Worm (Caenorhabditis elegans): ENCODE data around the gene B0457.2.

Gene B0457.2

DNA sequence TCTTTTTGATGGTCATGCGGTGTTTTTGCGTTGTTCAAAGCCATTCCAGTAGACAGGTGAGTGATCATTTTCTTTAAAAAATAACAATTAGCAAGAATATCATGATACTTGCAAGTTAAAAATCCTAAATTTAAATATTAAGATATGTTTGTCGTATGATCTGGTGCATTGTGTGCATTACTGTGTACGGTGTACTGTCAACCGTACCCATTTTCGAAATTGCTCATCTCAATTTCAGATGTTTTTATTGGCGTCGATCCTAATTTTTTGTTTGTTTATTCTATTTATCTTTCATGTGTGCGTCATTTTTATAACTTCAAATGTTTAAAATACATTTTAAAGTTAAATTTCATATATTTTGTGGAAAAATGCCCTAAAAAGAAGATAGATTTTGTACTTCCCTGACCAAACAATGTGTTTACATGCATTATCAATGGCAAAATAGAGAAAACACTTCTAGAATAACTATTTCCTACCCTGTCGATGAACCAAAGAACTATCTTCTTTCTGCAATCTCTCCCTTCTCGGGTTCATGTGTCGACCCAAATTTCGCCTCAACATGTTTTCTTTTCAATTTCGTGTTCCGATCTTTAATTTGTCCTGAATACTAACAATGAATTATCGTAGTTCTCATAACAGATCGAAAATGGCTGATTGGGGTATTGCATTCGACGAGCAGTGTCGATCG lies 41.9 kb downstream of the B0457.2 start, which contains the start of the genes T07D4.5 and ddx-19 (continued):
- peak; percentile 75 for TF ChIP-seq mes-2 (tag; optimal IDR thresholded peaks at IDR 0.05; ENCODE audit: poor library complexity, severe bottlenecking)
- no peak for TF ChIP-seq mxl-2 (GFP tag; conservative IDR thresholded peaks at IDR 0.05)
- no peak for TF ChIP-seq Y5F2A.4 (GFP tag; optimal IDR thresholded peaks at IDR 0.05)
- TF ChIP-seq fkh-10 (GFP tag; optimal IDR thresholded peaks at IDR 0.05), result no peak
- TF ChIP-seq daf-16 (GFP tag; optimal IDR thresholded peaks at IDR 0.05), result no peak
- peak; percentile 41 for TF ChIP-seq daf-16 (tag; optimal IDR thresholded peaks at IDR 0.05)
- TF ChIP-seq ceh-20 (GFP tag; IDR thresholded peaks at IDR 0.05), result no peak
- TF ChIP-seq unc-62 (GFP tag; optimal IDR thresholded peaks at IDR 0.05 in 1 of 2), result no peak
- no peak for TF ChIP-seq unc-62 (tag; optimal IDR thresholded peaks at IDR 0.05)
- TF ChIP-seq madf-5 (GFP tag; IDR thresholded peaks at IDR 0.05), result no peak
- no peak for TF ChIP-seq set-16 (GFP tag; IDR thresholded peaks at IDR 0.05)
- TF ChIP-seq dmd-8 (GFP tag; IDR thresholded peaks at IDR 0.05), result no peak

ce11 chrII:8883559-8883958 lies 42.8 kb downstream of the B0457.2 start, which contains the start of gene rha-1:
rha-1 (minus strand) TSS chrII:8883659.
- TF ChIP-seq dmd-9 (GFP tag; IDR thresholded peaks at IDR 0.05), result no peak

- TF ChIP-seq egl-43 (GFP tag; IDR thresholded peaks at IDR 0.05), result 0 out of 2 replicates have a peak, but pooled peaks have one; percentile 49
- TF ChIP-seq ztf-11 (tag; optimal IDR thresholded peaks at IDR 0.05), result no peak
- no peak for TF ChIP-seq lin-1 (GFP tag; IDR thresholded peaks at IDR 0.05)
- TF ChIP-seq ama-1 (optimal IDR thresholded peaks at IDR 0.05), result no peak
- 0 out of 2 replicates have a peak, but pooled peaks have one; percentile 26 for TF ChIP-seq arid-1 (GFP tag; conservative IDR thresholded peaks at IDR 0.05)
- TF ChIP-seq lin-38 (GFP tag; IDR thresholded peaks at IDR 0.05), result no peak
- TF ChIP-seq fkh-10 (GFP tag; optimal IDR thresholded peaks at IDR 0.05), result no peak
- no peak for TF ChIP-seq Y75B8A.6 (GFP tag; IDR thresholded peaks at IDR 0.05)
- TF ChIP-seq madf-5 (GFP tag; IDR thresholded peaks at IDR 0.05), result no peak
- TF ChIP-seq ZK337.2 (GFP tag; IDR thresholded peaks at IDR 0.05), result no peak
- peak; percentile 58 for TF ChIP-seq set-16 (GFP tag; IDR thresholded peaks at IDR 0.05)
- no peak for TF ChIP-seq daf-16 (GFP tag; optimal IDR thresholded peaks at IDR 0.05)
- no peak for TF ChIP-seq daf-16 (tag; optimal IDR thresholded peaks at IDR 0.05)
Observed at ce11 chrII:8878528-8878927, 47.8 kb downstream of the B0457.2 start.

- no peak for TF ChIP-seq ceh-28 (tag; optimal IDR thresholded peaks at IDR 0.05)
- TF ChIP-seq T26A8.4 (GFP tag; IDR thresholded peaks at IDR 0.05), result 0 out of 2 replicates have a peak, but pooled peaks have one; percentile 50
- TF ChIP-seq ztf-11 (tag; optimal IDR thresholded peaks at IDR 0.05), result no peak
- no peak for TF ChIP-seq skn-1 (tag; optimal IDR thresholded peaks at IDR 0.05)
- no peak for TF ChIP-seq rbr-2 (tag; optimal IDR thresholded peaks at IDR 0.05)
- no peak for TF ChIP-seq hif-1 (tag; optimal IDR thresholded peaks at IDR 0.05)
- TF ChIP-seq hlh-11 (tag; optimal IDR thresholded peaks at IDR 0.05), result no peak
- TF ChIP-seq mep-1 (tag; optimal IDR thresholded peaks at IDR 0.05), result no peak
- TF ChIP-seq php-3 (GFP tag; IDR thresholded peaks at IDR 0.05), result 0 out of 2 replicates have a peak, but pooled peaks have one; percentile 9
- no peak for TF ChIP-seq lin-38 (GFP tag; IDR thresholded peaks at IDR 0.05)
- TF ChIP-seq saeg-2 (GFP tag; IDR thresholded peaks at IDR 0.05), result no peak
- no peak for TF ChIP-seq fos-1 (tag; optimal IDR thresholded peaks at IDR 0.05)
- TF ChIP-seq cey-2 (tag; optimal IDR thresholded peaks at IDR 0.05; ENCODE audit: borderline replicate concordance, insufficient read depth), result no peak
- TF ChIP-seq nhr-28 (tag; optimal IDR thresholded peaks at IDR 0.05), result no peak
- no peak for TF ChIP-seq lin-1 (GFP tag; IDR thresholded peaks at IDR 0.05)
- no peak for TF ChIP-seq mxl-2 (GFP tag; conservative IDR thresholded peaks at IDR 0.05)
- no peak for TF ChIP-seq nhr-41 (GFP tag; IDR thresholded peaks at IDR 0.05)
- TF ChIP-seq F44E2.7 (GFP tag; IDR thresholded peaks at IDR 0.05), result no peak
- no peak for TF ChIP-seq nhr-10 (tag; optimal IDR thresholded peaks at IDR 0.05)
- no peak for TF ChIP-seq Y75B8A.6 (GFP tag; IDR thresholded peaks at IDR 0.05)
- no peak for TF ChIP-seq hlh-30 (tag; optimal IDR thresholded peaks at IDR 0.05; ENCODE audit: insufficient read depth)
- 0 out of 2 replicates have a peak, but pooled peaks have one; percentile 52 for TF ChIP-seq dmd-8 (GFP tag; IDR thresholded peaks at IDR 0.05)
- TF ChIP-seq lin-29 (GFP tag; IDR thresholded peaks at IDR 0.05), result no peak
- no peak for TF ChIP-seq nhr-25 (tag; optimal IDR thresholded peaks at IDR 0.05; ENCODE audit: borderline replicate concordance, insufficient read depth)
- no peak for TF ChIP-seq lim-7 (GFP tag; IDR thresholded peaks at IDR 0.05)
- TF ChIP-seq daf-16 (GFP tag; optimal IDR thresholded peaks at IDR 0.05), result no peak
- TF ChIP-seq daf-16 (tag; optimal IDR thresholded peaks at IDR 0.05), result no peak
Observed at ce11 chrII:8877032-8877985, 49.0 kb downstream of the B0457.2 start.
